Fruit fly (Drosophila melanogaster): ENCODE data around the gene CG6431.

dm6 chr2L:10774041-10774440 is 50.0 kb downstream of the CG6431 start:
- TF ChIP-seq Dfd (GFP tag; optimal IDR thresholded peaks at IDR 0.05) (no peak), HLH106 (tag; optimal IDR thresholded peaks at IDR 0.05) (no peak), dsf (GFP tag; optimal IDR thresholded peaks at IDR 0.05; ENCODE audit: borderline replicate concordance) (no peak), dmrt93B (GFP tag; optimal IDR thresholded peaks at IDR 0.05) (no peak), foxo (GFP tag; optimal IDR thresholded peaks at IDR 0.05) (no peak), N (GFP tag; optimal IDR thresholded peaks at IDR 0.05) (no peak), Hr78 (GFP tag; optimal IDR thresholded peaks at IDR 0.05) (no peak), br (GFP tag; optimal IDR thresholded peaks at IDR 0.05) (no peak), Vsx2 (GFP tag; optimal IDR thresholded peaks at IDR 0.05; ENCODE audit: partially characterized antibody) (no peak), psq (GFP tag; optimal IDR thresholded peaks at IDR 0.05) (no peak), fru (GFP tag; optimal IDR thresholded peaks at IDR 0.05) (no peak), Sp1 (GFP tag; optimal IDR thresholded peaks at IDR 0.05) (no peak)
